Fruit fly (Drosophila melanogaster) whole organism, prepupa: ENCODE measurements around the gene CG5664.
A peak's percentile ranks its signal among the peaks of the same experiment; 100 is the strongest.

Experiments
- Blimp-1 ChIP-seq: fragments of 200-800 bp; sonication (Bioruptor generic); optimal IDR thresholded peaks from 3 replicates; lab custom pipeline; 2017; ENCODE audit warnings: missing biosample characterization, missing genetic modification characterization, mild to moderate bottlenecking, moderate library complexity, missing genetic modification reagents
- CG10631 ChIP-seq: fragments of 200-800 bp; sonication (Bioruptor generic); optimal IDR thresholded peaks from 2 replicates; lab custom pipeline; 2016; ENCODE audit warnings: missing biosample characterization, missing genetic modification characterization
- CG10669 ChIP-seq: fragments of 200-800 bp; sonication (Bioruptor generic); optimal IDR thresholded peaks from 3 replicates; lab custom pipeline; 2018; ENCODE audit warnings: missing biosample characterization, mild to moderate bottlenecking, missing genetic modification characterization, moderate library complexity
- CG11294 ChIP-seq: fragments of 200-800 bp; sonication (Bioruptor generic); IDR thresholded peaks from 2 replicates; pipeline ENCODE4 v1.3.6; 2022; ENCODE audit warnings: missing biosample characterization, missing genetic modification characterization
- CG15336 ChIP-seq: fragments of 200-800 bp; sonication (Bioruptor generic); IDR thresholded peaks from 2 replicates; pipeline ENCODE4 v1.3.6; 2022; ENCODE audit warnings: missing biosample characterization, missing genetic modification characterization
- CG1621 ChIP-seq: fragments of 200-800 bp; sonication (Bioruptor generic); optimal IDR thresholded peaks from 3 replicates; lab custom pipeline; 2018; ENCODE audit warnings: missing biosample characterization, mild to moderate bottlenecking, missing genetic modification characterization
- CG16779 ChIP-seq: fragments of 200-800 bp; sonication (Bioruptor generic); optimal IDR thresholded peaks from 3 replicates; lab custom pipeline; 2017; ENCODE audit warnings: missing biosample characterization, mild to moderate bottlenecking, missing genetic modification characterization
- CG3032 ChIP-seq: fragments of 200-800 bp; optimal IDR thresholded peaks from 2 replicates; lab custom pipeline; 2019; ENCODE audit warnings: missing biosample characterization, mild to moderate bottlenecking, missing genetic modification characterization, moderate library complexity
- CG31627 ChIP-seq: fragments of 200-800 bp; sonication (Bioruptor generic); optimal IDR thresholded peaks from 3 replicates; lab custom pipeline; 2016; ENCODE audit warnings: missing biosample characterization, missing genetic modification characterization
- CG32006 ChIP-seq: fragments of 200-800 bp; sonication (Bioruptor generic); optimal IDR thresholded peaks from 3 replicates; lab custom pipeline; 2017; ENCODE audit warnings: missing biosample characterization, mild to moderate bottlenecking, missing genetic modification characterization
- CG34406 ChIP-seq: fragments of 200-800 bp; sonication (Bioruptor generic); optimal IDR thresholded peaks from 3 replicates; lab custom pipeline; 2016; ENCODE audit warnings: missing biosample characterization, missing genetic modification characterization
- CG4318 ChIP-seq: fragments of 200-800 bp; sonication (Bioruptor generic); optimal IDR thresholded peaks from 3 replicates; lab custom pipeline; 2017; ENCODE audit warnings: missing biosample characterization, mild to moderate bottlenecking, missing genetic modification characterization
- CG6163 ChIP-seq: fragments of 200-800 bp; sonication (Bioruptor generic); IDR thresholded peaks from 3 replicates; pipeline ENCODE4 v1.3.6; 2022; ENCODE audit warnings: missing biosample characterization, missing genetic modification characterization
- CG6276 ChIP-seq: fragments of 200-800 bp; sonication (Bioruptor generic); optimal IDR thresholded peaks from 2 replicates; lab custom pipeline; 2017; ENCODE audit warnings: missing biosample characterization, mild to moderate bottlenecking, missing genetic modification characterization
- CG6792 ChIP-seq: fragments of 200-800 bp; sonication (Bioruptor generic); optimal IDR thresholded peaks from 3 replicates; lab custom pipeline; 2016; ENCODE audit warnings: missing biosample characterization, missing genetic modification characterization
- CG6854 ChIP-seq: fragments of 200-800 bp; sonication (Bioruptor generic); optimal IDR thresholded peaks from 2 replicates; lab custom pipeline; 2017; ENCODE audit warnings: missing biosample characterization, mild to moderate bottlenecking, missing genetic modification characterization
- CG7368 ChIP-seq: fragments of 200-800 bp; sonication (Bioruptor generic); optimal IDR thresholded peaks from 3 replicates; lab custom pipeline; 2016; ENCODE audit warnings: missing biosample characterization, missing genetic modification characterization
- CG8119 ChIP-seq: fragments of 200-800 bp; sonication (Bioruptor generic); IDR thresholded peaks from 3 replicates; pipeline ENCODE4 v1.3.6; 2022; ENCODE audit warnings: missing biosample characterization, missing genetic modification characterization
- CG8319 ChIP-seq: fragments of 200-800 bp; sonication (Bioruptor generic); optimal IDR thresholded peaks from 3 replicates; lab custom pipeline; 2016; ENCODE audit warnings: missing biosample characterization, missing genetic modification characterization
- CG8632 ChIP-seq: fragments of 200-800 bp; sonication (Bioruptor generic); optimal IDR thresholded peaks from 3 replicates; lab custom pipeline; 2016; ENCODE audit warnings: missing biosample characterization, missing genetic modification characterization
- CG9139 ChIP-seq: fragments of 200-800 bp; sonication (Bioruptor generic); optimal IDR thresholded peaks from 3 replicates; lab custom pipeline; 2017; ENCODE audit warnings: missing biosample characterization, mild to moderate bottlenecking, missing genetic modification characterization
- Eip75B ChIP-seq: fragments of 200-800 bp; sonication (Bioruptor generic); optimal IDR thresholded peaks from 3 replicates; lab custom pipeline; 2016; ENCODE audit warnings: missing biosample characterization, missing genetic modification characterization
- Eip78C ChIP-seq: fragments of 200-800 bp; sonication (Bioruptor generic); peaks from one replicate; lab custom pipeline; 2016; ENCODE audit warnings: missing biosample characterization, missing genetic modification characterization
- Ets21C ChIP-seq: fragments of 200-800 bp; sonication (Bioruptor generic); optimal IDR thresholded peaks from 3 replicates; lab custom pipeline; 2016; ENCODE audit warnings: missing biosample characterization, missing genetic modification characterization
- Ets96B ChIP-seq: fragments of 200-800 bp; optimal IDR thresholded peaks from 2 replicates; lab custom pipeline; 2019; ENCODE audit warnings: missing biosample characterization, mild to moderate bottlenecking, missing genetic modification characterization, moderate library complexity
- Hr38 ChIP-seq: sonication (Bioruptor generic); optimal IDR thresholded peaks from 2 replicates; lab custom pipeline; 2016; ENCODE audit warnings: missing biosample characterization, missing genetic modification characterization
- Hr39 ChIP-seq: fragments of 200-800 bp; sonication (Bioruptor generic); optimal IDR thresholded peaks from 2 replicates; lab custom pipeline; 2016; ENCODE audit warnings: missing biosample characterization, missing genetic modification characterization
- Lpt ChIP-seq: fragments of 200-800 bp; sonication (Bioruptor generic); optimal IDR thresholded peaks from 3 replicates; lab custom pipeline; 2016; ENCODE audit warnings: missing biosample characterization, missing genetic modification characterization
- OdsH ChIP-seq: fragments of 200-800 bp; sonication (Bioruptor generic); optimal IDR thresholded peaks from 3 replicates; lab custom pipeline; 2016; ENCODE audit warnings: missing biosample characterization, missing genetic modification characterization
- Smox ChIP-seq: fragments of 200-800 bp; sonication (Bioruptor generic); optimal IDR thresholded peaks from 3 replicates; lab custom pipeline; 2016; ENCODE audit warnings: missing biosample characterization, missing genetic modification characterization
- Sox102F ChIP-seq: fragments of 200-800 bp; sonication (Bioruptor generic); optimal IDR thresholded peaks from 2 replicates; lab custom pipeline; 2016; ENCODE audit warnings: missing biosample characterization, mild to moderate bottlenecking, missing genetic modification characterization
- Sox14 ChIP-seq: fragments of 200-800 bp; sonication (Bioruptor generic); optimal IDR thresholded peaks from 3 replicates; lab custom pipeline; 2016; ENCODE audit warnings: missing biosample characterization, missing genetic modification characterization
- Sox15 ChIP-seq: fragments of 200-800 bp; sonication (Bioruptor generic); optimal IDR thresholded peaks from 3 replicates; lab custom pipeline; 2016; ENCODE audit warnings: missing biosample characterization, missing genetic modification characterization
- achi ChIP-seq: fragments of 200-800 bp; sonication (Bioruptor generic); optimal IDR thresholded peaks from 3 replicates; lab custom pipeline; 2016; ENCODE audit warnings: missing biosample characterization, missing genetic modification characterization
- cyc ChIP-seq: fragments of 200-800 bp; sonication (Bioruptor generic); optimal IDR thresholded peaks from 3 replicates; lab custom pipeline; 2016; ENCODE audit warnings: missing biosample characterization, missing genetic modification characterization
- dac ChIP-seq: fragments of 200-800 bp; sonication (Bioruptor generic); optimal IDR thresholded peaks from 2 replicates; lab custom pipeline; 2017; ENCODE audit warnings: missing biosample characterization, mild to moderate bottlenecking, missing genetic modification characterization
- dsx ChIP-seq: fragments of 200-800 bp; optimal IDR thresholded peaks from 3 replicates; lab custom pipeline; 2019; ENCODE audit warnings: missing biosample characterization, mild to moderate bottlenecking, missing genetic modification characterization, moderate library complexity; ENCODE audit not compliant: poor library complexity, severe bottlenecking
- fd59A ChIP-seq: fragments of 200-800 bp; sonication (Bioruptor generic); optimal IDR thresholded peaks from 2 replicates; lab custom pipeline; 2017; ENCODE audit warnings: missing biosample characterization, mild to moderate bottlenecking, missing genetic modification characterization, missing genetic modification reagents
- fd85E ChIP-seq: fragments of 200-800 bp; sonication (Bioruptor generic); optimal IDR thresholded peaks from 3 replicates; lab custom pipeline; 2016; ENCODE audit warnings: missing biosample characterization, missing genetic modification characterization
- net ChIP-seq: fragments of 200-800 bp; sonication (Bioruptor generic); optimal IDR thresholded peaks from 3 replicates; lab custom pipeline; 2016; ENCODE audit warnings: missing biosample characterization, missing genetic modification characterization
- salr ChIP-seq, 2 experiments: fragments of 200-800 bp; sonication (Bioruptor generic); optimal IDR thresholded peaks; 3 replicates each; lab custom pipeline; 2016 to 2018; ENCODE audit warnings: missing biosample characterization in 2 of 2, missing genetic modification characterization in 2 of 2, mild to moderate bottlenecking in 1 of 2
- spab ChIP-seq: fragments of 200-800 bp; sonication (Bioruptor generic); optimal IDR thresholded peaks from 2 replicates; lab custom pipeline; 2017; ENCODE audit warnings: missing biosample characterization, mild to moderate bottlenecking, missing genetic modification characterization, missing genetic modification reagents
- ss ChIP-seq, 2 experiments: fragments of 200-800 bp; sonication (Bioruptor generic); optimal IDR thresholded peaks; 2 replicates in 1 of 2; 3 replicates in 1 of 2; lab custom pipeline; 2017 to 2018; ENCODE audit warnings: mild to moderate bottlenecking in 2 of 2, missing biosample characterization in 2 of 2, missing genetic modification characterization in 2 of 2, moderate library complexity in 1 of 2
- topi ChIP-seq: fragments of 200-800 bp; sonication (Bioruptor generic); optimal IDR thresholded peaks from 3 replicates; lab custom pipeline; 2016; ENCODE audit warnings: missing biosample characterization, missing genetic modification characterization
- vri ChIP-seq: fragments of 200-800 bp; sonication (Bioruptor generic); optimal IDR thresholded peaks from 3 replicates; lab custom pipeline; 2016; ENCODE audit warnings: missing biosample characterization, mild to moderate bottlenecking, missing genetic modification characterization

CG5664 gene

dm6 chr3L:21433098-21433497, 8.1 kb downstream of the CG5664 start, which contains the start of the genes barc and Aef1 (continued):
- TF ChIP-seq Hr38 (GFP tag; lab: Kevin White, UChicago) = no peak
- no peak for TF ChIP-seq CG10669
- no peak for TF ChIP-seq Sox102F (GFP tag; lab: Kevin White, UChicago)
- TF ChIP-seq CG8119 (GFP tag; lab: Robert Waterston, UW) = no peak; the same call in 2 of the 3 replicates
- no peak for TF ChIP-seq Ets96B
- peak; percentile 75 for TF ChIP-seq CG6792 (GFP tag; lab: Kevin White, UChicago)
- TF ChIP-seq CG7368 (GFP tag; lab: Kevin White, UChicago) = peak; percentile 56
- no peak for TF ChIP-seq Eip78C (GFP tag; lab: Kevin White, UChicago)
- peak; percentile 64 for TF ChIP-seq CG15336 (GFP tag; lab: Robert Waterston, UW)
- no peak for TF ChIP-seq vri (GFP tag; lab: Kevin White, UChicago)
- TF ChIP-seq CG8632 (GFP tag; lab: Kevin White, UChicago) = peak; percentile 69
- TF ChIP-seq Blimp-1 (GFP tag; lab: Kevin White, UChicago) = peak; percentile 39
- peak; percentile 93 for TF ChIP-seq CG31627 (GFP tag; lab: Kevin White, UChicago)
- TF ChIP-seq achi (GFP tag; lab: Kevin White, UChicago) = peak; percentile 83
- TF ChIP-seq dac (GFP tag; lab: Kevin White, UChicago) = peak; percentile 81
- TF ChIP-seq Smox (GFP tag; lab: Kevin White, UChicago) = no peak
- TF ChIP-seq CG6276 (GFP tag; lab: Kevin White, UChicago) = no peak
- TF ChIP-seq CG1621 (tag; lab: Kevin White, UChicago) = no peak
- peak; percentile 67 for TF ChIP-seq CG34406 (GFP tag; lab: Kevin White, UChicago)
- TF ChIP-seq CG9139 (GFP tag; lab: Kevin White, UChicago) = no peak
- TF ChIP-seq CG4318 = peak; percentile 74
- 0 out of 2 replicates have a peak, but pooled peaks have one; percentile 77 for TF ChIP-seq CG11294 (GFP tag; lab: Robert Waterston, UW)
- TF ChIP-seq Hr39 (GFP tag; lab: Kevin White, UChicago) = peak; percentile 94
- TF ChIP-seq fd59A (GFP tag; lab: Kevin White, UChicago) = peak; percentile 66
- no peak for TF ChIP-seq ss (GFP tag; optimal IDR thresholded peaks at IDR 0.05; lab: Kevin White, UChicago)

- TF ChIP-seq Sox14 (GFP tag; lab: Kevin White, UChicago) (no peak), Sox15 (GFP tag; lab: Kevin White, UChicago) (no peak), achi (GFP tag; lab: Kevin White, UChicago) (no peak), CG10631 (GFP tag; lab: Kevin White, UChicago) (no peak), vri (GFP tag; lab: Kevin White, UChicago) (no peak), Ets96B (no peak), fd85E (no peak), net (GFP tag; lab: Kevin White, UChicago) (no peak), Sox102F (GFP tag; lab: Kevin White, UChicago) (no peak)
- TF ChIP-seq, all 60 proteins: peak for 0
Observed at dm6 chr3L:21427490-21427889, 13.7 kb downstream of the CG5664 start, which contains the start of gene CG33288. CG33288 (plus strand) TSS chr3L:21427790.

- no peak for TF ChIP-seq CG3032 (tag; lab: Kevin White, UChicago)
- TF ChIP-seq CG6854 (GFP tag; lab: Kevin White, UChicago) = no peak
- no peak for TF ChIP-seq cyc (GFP tag; lab: Kevin White, UChicago)
- TF ChIP-seq vri (GFP tag; lab: Kevin White, UChicago) = no peak
- TF ChIP-seq CG6163 = peak; percentile 46; the same call in 2 of the 3 replicates
- TF ChIP-seq salr (GFP tag; optimal IDR thresholded peaks at IDR 0.05; lab: Kevin White, UChicago) = peak in 1 of 2 experiments; percentile 71
- TF ChIP-seq Hr39 (GFP tag; lab: Kevin White, UChicago) = peak; percentile 24
- TF ChIP-seq dsx (GFP tag; lab: Kevin White, UChicago) = peak; percentile 65
- peak; percentile 69 for TF ChIP-seq CG4318
- TF ChIP-seq CG16779 (tag; lab: Kevin White, UChicago) = peak; percentile 10
- TF ChIP-seq topi (GFP tag; lab: Kevin White, UChicago) = peak; percentile 70
- peak; percentile 30 for TF ChIP-seq CG1621 (tag; lab: Kevin White, UChicago)
- TF ChIP-seq fd59A (GFP tag; lab: Kevin White, UChicago) = peak; percentile 68
- peak; percentile 83 for TF ChIP-seq OdsH (GFP tag; lab: Kevin White, UChicago)
- TF ChIP-seq CG6792 (GFP tag; lab: Kevin White, UChicago) = peak; percentile 72
- TF ChIP-seq CG8319 = peak; percentile 34
- peak; percentile 86 for TF ChIP-seq CG32006 (GFP tag; lab: Kevin White, UChicago)
- TF ChIP-seq Eip75B (GFP tag; lab: Kevin White, UChicago) = peak; percentile 68
- TF ChIP-seq fd85E = no peak
- TF ChIP-seq Hr38 (GFP tag; lab: Kevin White, UChicago) = no peak
- TF ChIP-seq Sox15 (GFP tag; lab: Kevin White, UChicago) = peak; percentile 49
- peak; percentile 68 for TF ChIP-seq spab (GFP tag; lab: Kevin White, UChicago)
- peak; percentile 50 for TF ChIP-seq Lpt
- peak; percentile 8 for TF ChIP-seq Ets21C (GFP tag; lab: Kevin White, UChicago)
Observed at dm6 chr3L:21417884-21418536, 23.2 kb downstream of the CG5664 start.
